Worm (Caenorhabditis elegans) whole organism, L4 larva: Measurements from ENCODE around the gene nhr-124.

Experiments used
- D1046.2 ChIP-seq: fragments of 200-800 bp; sonication (Bioruptor generic); IDR thresholded peaks from 2 replicates; pipeline ENCODE4 v1.3.6; 2022; ENCODE audit warnings: missing genetic modification characterization, missing compliant biosample characterization
- F10B5.3 ChIP-seq: sonication (generic microtip); optimal IDR thresholded peaks from 2 replicates; lab custom pipeline; 2016; ENCODE audit warnings: mild to moderate bottlenecking, missing genetic modification characterization, missing compliant biosample characterization
- F26F4.8 ChIP-seq: fragments of 200-800 bp; sonication (Bioruptor generic); conservative IDR thresholded peaks from 2 replicates; pipeline ENCODE4 v1.3.6; 2022; ENCODE audit warnings: missing genetic modification characterization, missing compliant biosample characterization
- F49E8.2 ChIP-seq: sonication (generic microtip); optimal IDR thresholded peaks from 2 replicates; lab custom pipeline; 2016; ENCODE audit warnings: missing compliant biosample characterization, mild to moderate bottlenecking, missing genetic modification characterization, borderline replicate concordance
- Y105C5A.15 ChIP-seq: fragments of 200-800 bp; sonication (Bioruptor generic); IDR thresholded peaks from 2 replicates; pipeline ENCODE4 v1.3.6; 2022; ENCODE audit warnings: missing genetic modification characterization, missing compliant biosample characterization
- Y48G9A.11 ChIP-seq: fragments of 200-800 bp; sonication (Bioruptor generic); IDR thresholded peaks from 2 replicates; pipeline ENCODE4 v1.3.6; 2022; ENCODE audit warnings: missing genetic modification reagents, missing genetic modification characterization, missing compliant biosample characterization
- Y5F2A.4 ChIP-seq: fragments of 200-800 bp; sonication (Bioruptor generic); optimal IDR thresholded peaks from 2 replicates; lab custom pipeline; 2018; ENCODE audit warnings: mild to moderate bottlenecking, missing genetic modification characterization, missing compliant biosample characterization
- Y75B8A.6 ChIP-seq: fragments of 200-800 bp; sonication (Bioruptor generic); IDR thresholded peaks from 2 replicates; pipeline ENCODE4 v1.3.6; 2022; ENCODE audit warnings: missing genetic modification reagents, missing genetic modification characterization, missing compliant biosample characterization
- ZK337.2 ChIP-seq: fragments of 200-800 bp; sonication (Bioruptor generic); IDR thresholded peaks from 2 replicates; pipeline ENCODE4 v1.3.6; 2022; ENCODE audit warnings: missing genetic modification reagents, missing genetic modification characterization, missing compliant biosample characterization
- aha-1 ChIP-seq: fragments of 150-350 bp; peaks from one replicate; lab custom pipeline; 2014; ENCODE audit warnings: missing biosample characterization, missing genetic modification characterization
- ceh-62 ChIP-seq: sonication (generic microtip); optimal IDR thresholded peaks from 2 replicates; lab custom pipeline; 2017; ENCODE audit warnings: missing biosample characterization, missing genetic modification characterization
- cey-2 ChIP-seq: sonication (generic microtip); optimal IDR thresholded peaks from 3 replicates; lab custom pipeline; 2017; ENCODE audit warnings: missing genetic modification characterization, mild to moderate bottlenecking, missing compliant biosample characterization, antibody characterized with exemption, borderline replicate concordance; ENCODE audit not compliant: insufficient read depth
- daf-12 ChIP-seq: fragments of 150-350 bp; optimal IDR thresholded peaks from 2 replicates; lab custom pipeline; 2014; ENCODE audit warnings: missing biosample characterization, missing genetic modification reagents, missing genetic modification characterization
- dmd-8 ChIP-seq: fragments of 200-800 bp; sonication (Bioruptor generic); IDR thresholded peaks from 2 replicates; pipeline ENCODE4 v1.3.6; 2022; ENCODE audit warnings: missing genetic modification characterization, missing compliant biosample characterization
- dpl-1 ChIP-seq: fragments of 150-350 bp; optimal IDR thresholded peaks from 2 replicates; lab custom pipeline; 2014; ENCODE audit warnings: missing biosample characterization, missing genetic modification reagents, missing genetic modification characterization
- egl-27 ChIP-seq: sonication (generic microtip); optimal IDR thresholded peaks from 3 replicates; lab custom pipeline; 2017; ENCODE audit warnings: missing biosample characterization, missing genetic modification reagents, missing genetic modification characterization
- fos-1 ChIP-seq: fragments of 150-350 bp; optimal IDR thresholded peaks from 2 replicates; lab custom pipeline; 2014; ENCODE audit warnings: missing biosample characterization, missing genetic modification characterization
- hlh-30 ChIP-seq: sonication (generic microtip); optimal IDR thresholded peaks from 2 replicates; lab custom pipeline; 2017; ENCODE audit warnings: antibody characterized with exemption, mild to moderate bottlenecking, missing genetic modification characterization, missing compliant biosample characterization; ENCODE audit not compliant: insufficient read depth
- lin-13 ChIP-seq: fragments of 150-350 bp; optimal IDR thresholded peaks from 2 replicates; lab custom pipeline; 2014; ENCODE audit warnings: missing biosample characterization, missing genetic modification reagents, missing genetic modification characterization
- lin-15B ChIP-seq: fragments of 150-350 bp; sonication (generic microtip); optimal IDR thresholded peaks from 3 replicates; lab custom pipeline; 2014; ENCODE audit warnings: missing biosample characterization, missing genetic modification characterization
- lsy-2 ChIP-seq, 2 experiments: fragments of 150-350 bp in 1 of 2; sonication (generic microtip) in 1 of 2; optimal IDR thresholded peaks; 2 replicates each; lab custom pipeline; 2014 to 2017; ENCODE audit warnings: missing biosample characterization in 2 of 2, missing genetic modification characterization in 2 of 2
- mep-1 ChIP-seq: fragments of 150-350 bp; sonication (generic microtip); optimal IDR thresholded peaks from 3 replicates; lab custom pipeline; 2014; ENCODE audit warnings: missing biosample characterization, missing genetic modification characterization
- mxl-3 ChIP-seq: fragments of 200-800 bp; sonication (Bioruptor generic); optimal IDR thresholded peaks from 2 replicates; lab custom pipeline; 2018; ENCODE audit warnings: mild to moderate bottlenecking, missing genetic modification characterization, missing compliant biosample characterization
- nhr-11 ChIP-seq: fragments of 150-350 bp; optimal IDR thresholded peaks from 2 replicates; lab custom pipeline; 2014; ENCODE audit warnings: missing biosample characterization, missing genetic modification characterization
- nhr-111 ChIP-seq: fragments of 200-800 bp; sonication (Bioruptor generic); optimal IDR thresholded peaks from 2 replicates; lab custom pipeline; 2018; ENCODE audit warnings: mild to moderate bottlenecking, missing genetic modification characterization, missing compliant biosample characterization
- nhr-25 ChIP-seq: sonication (generic microtip); optimal IDR thresholded peaks from 2 replicates; lab custom pipeline; 2017; ENCODE audit warnings: missing genetic modification characterization, mild to moderate bottlenecking, missing compliant biosample characterization, antibody characterized with exemption, moderate library complexity, borderline replicate concordance; ENCODE audit not compliant: insufficient read depth
- nhr-41 ChIP-seq: fragments of 200-800 bp; sonication (Bioruptor generic); IDR thresholded peaks from 2 replicates; pipeline ENCODE4 v1.3.6; 2022; ENCODE audit warnings: missing genetic modification reagents, missing genetic modification characterization, missing compliant biosample characterization
- nhr-48 ChIP-seq: sonication (generic microtip); optimal IDR thresholded peaks from 2 replicates; lab custom pipeline; 2016; ENCODE audit warnings: mild to moderate bottlenecking, missing genetic modification characterization, missing compliant biosample characterization
- nhr-76 ChIP-seq: fragments of 150-350 bp; optimal IDR thresholded peaks from 2 replicates; lab custom pipeline; 2014; ENCODE audit warnings: missing biosample characterization, missing genetic modification characterization
- skn-1 ChIP-seq: fragments of 150-350 bp; optimal IDR thresholded peaks from 2 replicates; lab custom pipeline; 2014; ENCODE audit warnings: missing biosample characterization, missing genetic modification characterization
- snpc-1.2 ChIP-seq: fragments of 200-800 bp; sonication (Bioruptor generic); IDR thresholded peaks from 2 replicates; pipeline ENCODE4 v1.3.6; 2022; ENCODE audit warnings: missing genetic modification reagents, missing genetic modification characterization, missing compliant biosample characterization
- snpc-4 ChIP-seq: fragments of 150-350 bp; optimal IDR thresholded peaks from 2 replicates; lab custom pipeline; 2014; ENCODE audit warnings: missing biosample characterization, missing genetic modification characterization
- spr-3 ChIP-seq: fragments of 200-800 bp; sonication (Bioruptor generic); optimal IDR thresholded peaks from 2 replicates; lab custom pipeline; 2018; ENCODE audit warnings: mild to moderate bottlenecking, missing genetic modification characterization, missing compliant biosample characterization
- tag-97 ChIP-seq: fragments of 200-800 bp; sonication (Bioruptor generic); IDR thresholded peaks from 2 replicates; pipeline ENCODE4 v1.3.6; 2022; ENCODE audit warnings: missing genetic modification characterization, missing compliant biosample characterization
- tra-1 ChIP-seq: fragments of 200-800 bp; sonication (Bioruptor generic); IDR thresholded peaks from 2 replicates; pipeline ENCODE4 v1.3.6; 2022; ENCODE audit warnings: missing genetic modification reagents, missing genetic modification characterization, missing compliant biosample characterization
- zag-1 ChIP-seq: fragments of 150-350 bp; optimal IDR thresholded peaks from 2 replicates; lab custom pipeline; 2014; ENCODE audit warnings: missing biosample characterization, missing genetic modification characterization
- zip-11 ChIP-seq: fragments of 200-800 bp; sonication (Bioruptor generic); IDR thresholded peaks from 2 replicates; pipeline ENCODE4 v1.3.6; 2022; ENCODE audit warnings: missing genetic modification characterization, missing compliant biosample characterization
- ztf-11 ChIP-seq: fragments of 150-350 bp; optimal IDR thresholded peaks from 2 replicates; lab custom pipeline; 2014; ENCODE audit warnings: missing biosample characterization, missing genetic modification characterization
- ztf-7 ChIP-seq: fragments of 150-350 bp; optimal IDR thresholded peaks from 2 replicates; lab custom pipeline; 2014; ENCODE audit warnings: missing biosample characterization, missing genetic modification characterization

Gene nhr-124

ce11 chrV:3921635-3922034, 35.6 kb upstream of the nhr-124 start, which contains the start of gene srx-65:
TSS of gene srx-65 (plus strand) at chrV:3921935.
- no peak for TF ChIP-seq hlh-30 (tag; lab: Kevin White, UChicago)
- TF ChIP-seq nhr-48 (tag; lab: Kevin White, UChicago), result no peak
- no peak for TF ChIP-seq F49E8.2
- TF ChIP-seq lin-13 (GFP tag; lab: Kevin White, UChicago), result no peak
- no peak for TF ChIP-seq ztf-7
- TF ChIP-seq lsy-2 (tag; optimal IDR thresholded peaks at IDR 0.05; lab: Kevin White, UChicago), result no peak
- no peak for TF ChIP-seq Y75B8A.6 (GFP tag; lab: Robert Waterston, UW)
- no peak for TF ChIP-seq nhr-76 (tag; lab: Kevin White, UChicago)
- no peak for TF ChIP-seq nhr-111
- no peak for TF ChIP-seq Y5F2A.4 (GFP tag; lab: Kevin White, UChicago)
- TF ChIP-seq F10B5.3 (tag; lab: Kevin White, UChicago), result no peak
- no peak for TF ChIP-seq zag-1 (tag; lab: Kevin White, UChicago)
- no peak for TF ChIP-seq dmd-8 (GFP tag; lab: Robert Waterston, UW)
- no peak for TF ChIP-seq mep-1
- no peak for TF ChIP-seq daf-12 (tag; lab: Kevin White, UChicago)
- TF ChIP-seq nhr-25 (tag; lab: Kevin White, UChicago), result no peak
- TF ChIP-seq ceh-62, result no peak
- TF ChIP-seq F26F4.8 (GFP tag; lab: Robert Waterston, UW), result no peak
- no peak for TF ChIP-seq nhr-41
- TF ChIP-seq nhr-11 (tag; lab: Kevin White, UChicago), result no peak

- TF ChIP-seq skn-1, result no peak
- TF ChIP-seq Y105C5A.15 (GFP tag; lab: Robert Waterston, UW), result no peak
- no peak for TF ChIP-seq cey-2
- no peak for TF ChIP-seq snpc-4 (tag; lab: Kevin White, UChicago)
- no peak for TF ChIP-seq egl-27
- TF ChIP-seq mep-1, result no peak
- TF ChIP-seq fos-1 (tag; lab: Kevin White, UChicago), result no peak
- no peak for TF ChIP-seq lin-15B (tag; lab: Kevin White, UChicago)
- TF ChIP-seq D1046.2 (GFP tag; lab: Robert Waterston, UW), result no peak
- TF ChIP-seq nhr-48 (tag; lab: Kevin White, UChicago), result no peak
- TF ChIP-seq dpl-1 (GFP tag; lab: Kevin White, UChicago), result no peak
- TF ChIP-seq tag-97 (GFP tag; lab: Robert Waterston, UW), result no peak
- no peak for TF ChIP-seq nhr-111
- TF ChIP-seq spr-3, result no peak
- TF ChIP-seq lsy-2 (tag; optimal IDR thresholded peaks at IDR 0.05; lab: Kevin White, UChicago), result no peak
- no peak for TF ChIP-seq ztf-11
- no peak for TF ChIP-seq ZK337.2 (GFP tag; lab: Robert Waterston, UW)
- TF ChIP-seq ceh-62, result no peak
- TF ChIP-seq tra-1 (GFP tag; lab: Robert Waterston, UW), result no peak
- no peak for TF ChIP-seq zag-1 (tag; lab: Kevin White, UChicago)
- TF ChIP-seq, all 104 proteins: peak for 0
Observed at ce11 chrV:3919289-3919688, 33.3 kb upstream of the nhr-124 start, which contains the start of gene srx-66. TSS of gene srx-66 (plus strand) at chrV:3919589.

ce11 chrV:3916480-3916879, 30.5 kb upstream of the nhr-124 start, which contains the start of gene srx-67:
TSS of gene srx-67 (plus strand) at chrV:3916780.
- TF ChIP-seq Y5F2A.4 (GFP tag; lab: Kevin White, UChicago) (no peak), nhr-11 (tag; lab: Kevin White, UChicago) (no peak), snpc-1.2 (GFP tag; lab: Robert Waterston, UW) (no peak), skn-1 (no peak), mxl-3 (no peak), aha-1 (tag; lab: Kevin White, UChicago) (peak; percentile 74), Y48G9A.11 (GFP tag; lab: Robert Waterston, UW) (no peak), zip-11 (no peak)
